Worm (Caenorhabditis elegans) whole organism, L4 larva: ENCODE results near the gene hst-3.2.

Experiments used
- ama-1 ChIP-seq: fragments of 150-350 bp; optimal IDR thresholded peaks from 2 replicates; lab custom pipeline; 2014; ENCODE audit warnings: inconsistent platforms, mixed read lengths
- attf-4 ChIP-seq: sonication (generic microtip); optimal IDR thresholded peaks from 3 replicates; lab custom pipeline; 2017; ENCODE audit warnings: missing biosample characterization, missing genetic modification characterization
- ceh-20 ChIP-seq: fragments of 200-800 bp; sonication (Bioruptor generic); IDR thresholded peaks from 2 replicates; pipeline ENCODE4 v1.3.6; 2022; ENCODE audit warnings: missing genetic modification reagents, missing genetic modification characterization, missing compliant biosample characterization
- ceh-28 ChIP-seq: fragments of 150-350 bp; optimal IDR thresholded peaks from 2 replicates; lab custom pipeline; 2014; ENCODE audit warnings: missing biosample characterization, missing genetic modification reagents, missing genetic modification characterization
- ceh-32 ChIP-seq: sonication (generic microtip); optimal IDR thresholded peaks from 2 replicates; lab custom pipeline; 2016; ENCODE audit warnings: mild to moderate bottlenecking, missing genetic modification characterization, missing compliant biosample characterization; ENCODE audit not compliant: poor library complexity
- ceh-44 ChIP-seq: fragments of 200-800 bp; sonication (Bioruptor generic); IDR thresholded peaks from 2 replicates; pipeline ENCODE4 v1.3.6; 2022; ENCODE audit warnings: missing genetic modification reagents, missing genetic modification characterization, missing compliant biosample characterization
- daf-12 ChIP-seq: fragments of 150-350 bp; optimal IDR thresholded peaks from 2 replicates; lab custom pipeline; 2014; ENCODE audit warnings: missing biosample characterization, missing genetic modification reagents, missing genetic modification characterization
- daf-16 ChIP-seq, 3 experiments: sonication (generic microtip); optimal IDR thresholded peaks; 2 replicates each; lab custom pipeline; 2016 to 2017; ENCODE audit warnings: missing genetic modification characterization in 3 of 3, missing genetic modification reagents in 3 of 3, mild to moderate bottlenecking in 2 of 3, missing compliant biosample characterization in 2 of 3, missing biosample characterization in 1 of 3, moderate library complexity in 1 of 3
- daf-8 ChIP-seq: fragments of 200-800 bp; sonication (Bioruptor generic); IDR thresholded peaks from 2 replicates; pipeline ENCODE4 v1.3.6; 2022; ENCODE audit warnings: missing genetic modification characterization, missing compliant biosample characterization
- dmd-6 ChIP-seq: fragments of 200-800 bp; sonication (Bioruptor generic); IDR thresholded peaks from 2 replicates; pipeline ENCODE4 v1.3.6; 2022; ENCODE audit warnings: missing genetic modification reagents, missing genetic modification characterization, missing compliant biosample characterization
- dve-1 ChIP-seq: sonication (generic microtip); optimal IDR thresholded peaks from 2 replicates; lab custom pipeline; 2017; ENCODE audit warnings: antibody characterized with exemption, mild to moderate bottlenecking, missing genetic modification characterization, missing compliant biosample characterization; ENCODE audit not compliant: insufficient read depth
- gei-8 ChIP-seq: fragments of 200-800 bp; sonication (Bioruptor generic); optimal IDR thresholded peaks from 2 replicates; lab custom pipeline; 2018; ENCODE audit warnings: mild to moderate bottlenecking, missing genetic modification characterization, missing compliant biosample characterization
- hlh-11 ChIP-seq: fragments of 200-800 bp; sonication (Bioruptor generic); optimal IDR thresholded peaks from 2 replicates; lab custom pipeline; 2018; ENCODE audit warnings: mild to moderate bottlenecking, missing genetic modification characterization, missing compliant biosample characterization
- hlh-30 ChIP-seq: sonication (generic microtip); optimal IDR thresholded peaks from 2 replicates; lab custom pipeline; 2017; ENCODE audit warnings: antibody characterized with exemption, mild to moderate bottlenecking, missing genetic modification characterization, missing compliant biosample characterization; ENCODE audit not compliant: insufficient read depth
- lin-15B ChIP-seq: fragments of 150-350 bp; sonication (generic microtip); optimal IDR thresholded peaks from 3 replicates; lab custom pipeline; 2014; ENCODE audit warnings: missing biosample characterization, missing genetic modification characterization
- lin-39 ChIP-seq: fragments of 150-350 bp; optimal IDR thresholded peaks from 2 replicates; lab custom pipeline; 2014; ENCODE audit warnings: missing biosample characterization, missing genetic modification reagents, missing genetic modification characterization
- lsy-2 ChIP-seq, 2 experiments: fragments of 150-350 bp in 1 of 2; sonication (generic microtip) in 1 of 2; optimal IDR thresholded peaks; 2 replicates each; lab custom pipeline; 2014 to 2017; ENCODE audit warnings: missing biosample characterization in 2 of 2, missing genetic modification characterization in 2 of 2
- mdt-29 ChIP-seq: fragments of 200-800 bp; sonication (Bioruptor generic); IDR thresholded peaks from 2 replicates; pipeline ENCODE4 v1.3.6; 2022; ENCODE audit warnings: missing genetic modification reagents, missing genetic modification characterization, missing compliant biosample characterization
- mes-2 ChIP-seq: sonication (generic microtip); optimal IDR thresholded peaks from 2 replicates; lab custom pipeline; 2016; ENCODE audit warnings: missing genotype, mild to moderate bottlenecking, missing genetic modification characterization, missing compliant biosample characterization; ENCODE audit not compliant: poor library complexity, severe bottlenecking
- mxl-3 ChIP-seq: fragments of 200-800 bp; sonication (Bioruptor generic); optimal IDR thresholded peaks from 2 replicates; lab custom pipeline; 2018; ENCODE audit warnings: mild to moderate bottlenecking, missing genetic modification characterization, missing compliant biosample characterization
- nhr-102 ChIP-seq: sonication (generic microtip); optimal IDR thresholded peaks from 2 replicates; lab custom pipeline; 2016; ENCODE audit warnings: mild to moderate bottlenecking, missing genetic modification characterization, moderate library complexity, missing compliant biosample characterization
- nhr-11 ChIP-seq: fragments of 150-350 bp; optimal IDR thresholded peaks from 2 replicates; lab custom pipeline; 2014; ENCODE audit warnings: missing biosample characterization, missing genetic modification characterization
- nhr-28 ChIP-seq: fragments of 150-350 bp; optimal IDR thresholded peaks from 2 replicates; lab custom pipeline; 2014; ENCODE audit warnings: missing biosample characterization, missing genetic modification characterization
- nhr-48 ChIP-seq: sonication (generic microtip); optimal IDR thresholded peaks from 2 replicates; lab custom pipeline; 2016; ENCODE audit warnings: mild to moderate bottlenecking, missing genetic modification characterization, missing compliant biosample characterization
- nhr-6 ChIP-seq: fragments of 150-350 bp; optimal IDR thresholded peaks from 2 replicates; lab custom pipeline; 2014; ENCODE audit warnings: missing biosample characterization, missing genetic modification characterization
- nhr-76 ChIP-seq: fragments of 150-350 bp; optimal IDR thresholded peaks from 2 replicates; lab custom pipeline; 2014; ENCODE audit warnings: missing biosample characterization, missing genetic modification characterization
- nhr-77 ChIP-seq: fragments of 150-350 bp; optimal IDR thresholded peaks from 2 replicates; lab custom pipeline; 2014; ENCODE audit warnings: missing biosample characterization, missing genetic modification characterization
- php-3 ChIP-seq: fragments of 200-800 bp; sonication (Bioruptor generic); IDR thresholded peaks from 2 replicates; pipeline ENCODE4 v1.3.6; 2022; ENCODE audit warnings: missing genetic modification reagents, missing genetic modification characterization, missing compliant biosample characterization
- pqm-1 ChIP-seq: sonication (generic microtip); optimal IDR thresholded peaks from 2 replicates; lab custom pipeline; 2017; ENCODE audit warnings: missing biosample characterization, missing genetic modification characterization
- rbr-2 ChIP-seq: sonication (generic microtip); optimal IDR thresholded peaks from 2 replicates; lab custom pipeline; 2016; ENCODE audit warnings: missing genotype, missing genetic modification characterization, missing compliant biosample characterization
- snpc-4 ChIP-seq: fragments of 150-350 bp; optimal IDR thresholded peaks from 2 replicates; lab custom pipeline; 2014; ENCODE audit warnings: missing biosample characterization, missing genetic modification characterization
- spr-3 ChIP-seq: fragments of 200-800 bp; sonication (Bioruptor generic); optimal IDR thresholded peaks from 2 replicates; lab custom pipeline; 2018; ENCODE audit warnings: mild to moderate bottlenecking, missing genetic modification characterization, missing compliant biosample characterization
- tag-97 ChIP-seq: fragments of 200-800 bp; sonication (Bioruptor generic); IDR thresholded peaks from 2 replicates; pipeline ENCODE4 v1.3.6; 2022; ENCODE audit warnings: missing genetic modification characterization, missing compliant biosample characterization
- tra-1 ChIP-seq: fragments of 200-800 bp; sonication (Bioruptor generic); IDR thresholded peaks from 2 replicates; pipeline ENCODE4 v1.3.6; 2022; ENCODE audit warnings: missing genetic modification reagents, missing genetic modification characterization, missing compliant biosample characterization
- unc-62 ChIP-seq, 3 experiments: fragments of 150-350 bp in 1 of 3; sonication (generic microtip); optimal IDR thresholded peaks in 2 of 3; peaks in 1 of 3; 1 replicate in 1 of 3; 2 replicates in 2 of 3; lab custom pipeline; 2014 to 2017; ENCODE audit warnings: missing biosample characterization in 3 of 3, missing genetic modification characterization in 3 of 3, missing genetic modification reagents in 3 of 3, missing genotype in 1 of 3
- ztf-11 ChIP-seq: fragments of 150-350 bp; optimal IDR thresholded peaks from 2 replicates; lab custom pipeline; 2014; ENCODE audit warnings: missing biosample characterization, missing genetic modification characterization

The hst-3.2 gene

DNA sequence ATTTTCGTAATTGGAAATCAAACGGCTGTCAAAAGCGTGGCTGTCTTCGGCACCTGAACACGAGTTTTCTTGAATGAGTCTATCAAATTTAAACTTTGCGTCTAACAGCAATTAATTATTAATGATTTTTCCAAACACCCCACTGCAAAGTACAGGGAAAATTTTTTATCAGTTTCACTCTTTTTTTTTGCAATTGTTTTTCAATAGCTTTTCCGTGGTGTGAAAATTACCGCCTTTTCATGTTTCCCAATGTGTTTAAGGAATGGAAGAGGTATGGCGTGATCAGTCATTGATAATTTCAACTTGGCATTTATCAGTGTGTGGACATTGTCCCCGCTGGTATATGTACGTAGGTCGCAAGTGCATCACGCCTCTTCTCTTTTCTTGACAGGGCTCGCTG, 8.1 kb upstream of the hst-3.2 start:
- TF ChIP-seq tra-1 (GFP tag; lab: Robert Waterston, UW) = peak; percentile 59; the same call in 1 of the 2 replicates
- TF ChIP-seq hlh-11 (tag; lab: Kevin White, UChicago) = peak; percentile 69
- no peak for TF ChIP-seq nhr-102 (tag; lab: Kevin White, UChicago)
- TF ChIP-seq mes-2 (tag; lab: Kevin White, UChicago) = peak; percentile 37
- TF ChIP-seq snpc-4 (tag; lab: Kevin White, UChicago) = no peak
- TF ChIP-seq mdt-29 (GFP tag; lab: Robert Waterston, UW) = 0 out of 2 replicates have a peak, but pooled peaks have one; percentile 26
- peak; percentile 20 for TF ChIP-seq hlh-30
- peak in 1 of 2 experiments; percentile 14 for TF ChIP-seq daf-16 (GFP tag; optimal IDR thresholded peaks at IDR 0.05; lab: Kevin White, UChicago)
- TF ChIP-seq daf-16 (tag; optimal IDR thresholded peaks at IDR 0.05; lab: Kevin White, UChicago) = peak; percentile 92
- TF ChIP-seq attf-4 = no peak
- peak; percentile 74 for TF ChIP-seq pqm-1 (tag; lab: Kevin White, UChicago)
- peak; percentile 36 for TF ChIP-seq gei-8
- TF ChIP-seq ceh-28 (tag; lab: Kevin White, UChicago) = no peak
- peak in 1 of 2 experiments; percentile 5 for TF ChIP-seq lsy-2 (tag; optimal IDR thresholded peaks at IDR 0.05; lab: Kevin White, UChicago)
- TF ChIP-seq dve-1 (tag; lab: Kevin White, UChicago) = peak; percentile 47
- peak; percentile 2 for TF ChIP-seq nhr-77 (tag; lab: Kevin White, UChicago)
- no peak for TF ChIP-seq lin-39 (tag; lab: Kevin White, UChicago)
- TF ChIP-seq dmd-6 = peak; percentile 82
- TF ChIP-seq php-3 (GFP tag; lab: Robert Waterston, UW) = peak; percentile 76; the same call in 1 of the 2 replicates
- peak; percentile 62 for TF ChIP-seq nhr-28
- TF ChIP-seq spr-3 = no peak
- peak; percentile 41 for TF ChIP-seq nhr-48 (tag; lab: Kevin White, UChicago)
- peak; percentile 50 for TF ChIP-seq mxl-3 (GFP tag; lab: Kevin White, UChicago)
- peak; percentile 6 for TF ChIP-seq nhr-6

ce11 chrX:2928089-2928488, 4.3 kb upstream of the hst-3.2 start:
- TF ChIP-seq ceh-32 (tag; lab: Kevin White, UChicago) (no peak), nhr-76 (tag; lab: Kevin White, UChicago) (no peak), ceh-44 (GFP tag; lab: Robert Waterston, UW) (no peak), nhr-102 (tag; lab: Kevin White, UChicago) (no peak), ama-1 (lab: Kevin White, UChicago) (no peak), ztf-11 (no peak), nhr-11 (tag; lab: Kevin White, UChicago) (no peak), tag-97 (no peak), rbr-2 (tag; lab: Kevin White, UChicago) (no peak), ceh-20 (GFP tag; lab: Robert Waterston, UW) (no peak), lin-15B (no peak), daf-12 (tag; lab: Kevin White, UChicago) (no peak), nhr-48 (tag; lab: Kevin White, UChicago) (no peak), unc-62 (GFP tag; optimal IDR thresholded peaks at IDR 0.05 in 1 of 2; lab: Kevin White, UChicago) (no peak), unc-62 (tag; optimal IDR thresholded peaks at IDR 0.05; lab: Kevin White, UChicago) (no peak)

- TF ChIP-seq daf-8 (GFP tag; lab: Robert Waterston, UW) (no peak), unc-62 (GFP tag; optimal IDR thresholded peaks at IDR 0.05 in 1 of 2; lab: Kevin White, UChicago) (peak in 1 of 2 experiments; percentile 89), unc-62 (tag; optimal IDR thresholded peaks at IDR 0.05; lab: Kevin White, UChicago) (no peak)
Observed at ce11 chrX:2927576-2927975, 3.8 kb upstream of the hst-3.2 start.
